Worm (Caenorhabditis elegans) whole organism, mixed stage, embryonic: ENCODE data around the gene T05E12.9.

Experiments
- M03D4.4 ChIP-seq: sonication (generic microtip); optimal IDR thresholded peaks from 2 replicates; lab custom pipeline; 2017; ENCODE audit warnings: mild to moderate bottlenecking, missing genetic modification characterization, missing compliant biosample characterization
- blmp-1 ChIP-seq: fragments of 150-350 bp; optimal IDR thresholded peaks from 2 replicates; lab custom pipeline; 2014; ENCODE audit warnings: missing biosample characterization, missing genetic modification characterization
- ceh-39 ChIP-seq: fragments of 150-350 bp; optimal IDR thresholded peaks from 2 replicates; lab custom pipeline; 2014; ENCODE audit warnings: missing biosample characterization, missing genetic modification characterization
- ceh-43 ChIP-seq: fragments of 200-800 bp; sonication (Bioruptor generic); optimal IDR thresholded peaks from 2 replicates; lab custom pipeline; 2018; ENCODE audit warnings: mild to moderate bottlenecking, missing genetic modification characterization, moderate library complexity, missing compliant biosample characterization
- ceh-83 ChIP-seq: fragments of 200-800 bp; sonication (Bioruptor generic); optimal IDR thresholded peaks from 2 replicates; lab custom pipeline; 2018; ENCODE audit warnings: mild to moderate bottlenecking, missing genetic modification characterization, missing compliant biosample characterization
- ces-1 ChIP-seq: fragments of 150-350 bp; optimal IDR thresholded peaks from 2 replicates; lab custom pipeline; 2014; ENCODE audit warnings: missing biosample characterization, missing genetic modification reagents, missing genetic modification characterization
- cnd-1 ChIP-seq: fragments of 200-800 bp; sonication (Bioruptor generic); optimal IDR thresholded peaks from 2 replicates; lab custom pipeline; 2018; ENCODE audit warnings: mild to moderate bottlenecking, missing genetic modification characterization, missing compliant biosample characterization
- elt-3 ChIP-seq: fragments of 150-350 bp; optimal IDR thresholded peaks from 2 replicates; lab custom pipeline; 2014; ENCODE audit warnings: missing biosample characterization, missing genetic modification characterization
- flh-1 ChIP-seq: fragments of 200-800 bp; sonication (Bioruptor generic); optimal IDR thresholded peaks from 2 replicates; lab custom pipeline; 2018; ENCODE audit warnings: mild to moderate bottlenecking, missing genetic modification characterization, moderate library complexity, missing compliant biosample characterization
- ham-2 ChIP-seq: fragments of 200-800 bp; sonication (Bioruptor generic); optimal IDR thresholded peaks from 2 replicates; lab custom pipeline; 2018; ENCODE audit warnings: mild to moderate bottlenecking, missing genetic modification characterization, missing compliant biosample characterization
- hlh-1 ChIP-seq: fragments of 150-350 bp; optimal IDR thresholded peaks from 2 replicates; lab custom pipeline; 2014; ENCODE audit warnings: missing biosample characterization, missing genetic modification reagents, missing genetic modification characterization
- lin-13 ChIP-seq: fragments of 150-350 bp; optimal IDR thresholded peaks from 2 replicates; lab custom pipeline; 2014; ENCODE audit warnings: missing biosample characterization, missing genetic modification characterization
- lin-32 ChIP-seq: fragments of 200-800 bp; sonication (Bioruptor generic); optimal IDR thresholded peaks from 2 replicates; lab custom pipeline; 2018; ENCODE audit warnings: mild to moderate bottlenecking, missing genetic modification characterization, missing compliant biosample characterization
- lsy-2 ChIP-seq: fragments of 150-350 bp; optimal IDR thresholded peaks from 2 replicates; lab custom pipeline; 2014; ENCODE audit warnings: missing biosample characterization, missing genetic modification characterization
- mab-5 ChIP-seq: fragments of 150-350 bp; optimal IDR thresholded peaks from 2 replicates; lab custom pipeline; 2014; ENCODE audit warnings: missing biosample characterization, missing genetic modification characterization
- mep-1 ChIP-seq: fragments of 150-350 bp; optimal IDR thresholded peaks from 2 replicates; lab custom pipeline; 2017; ENCODE audit warnings: missing biosample characterization, missing genetic modification reagents, missing genetic modification characterization, inconsistent platforms
- mls-2 ChIP-seq: sonication (generic microtip); optimal IDR thresholded peaks from 2 replicates; lab custom pipeline; 2016; ENCODE audit warnings: mild to moderate bottlenecking, missing genetic modification characterization, moderate library complexity, missing compliant biosample characterization
- nhr-12 ChIP-seq: fragments of 150-350 bp; optimal IDR thresholded peaks from 2 replicates; lab custom pipeline; 2014; ENCODE audit warnings: missing biosample characterization, missing genetic modification characterization
- nhr-237 ChIP-seq: fragments of 150-350 bp; optimal IDR thresholded peaks from 2 replicates; lab custom pipeline; 2014; ENCODE audit warnings: missing biosample characterization, missing genetic modification characterization
- nhr-28 ChIP-seq: fragments of 150-350 bp; optimal IDR thresholded peaks from 2 replicates; lab custom pipeline; 2014; ENCODE audit warnings: missing biosample characterization, missing genetic modification characterization
- nhr-76 ChIP-seq: sonication (generic microtip); optimal IDR thresholded peaks from 2 replicates; lab custom pipeline; 2017; ENCODE audit warnings: missing biosample characterization, missing genetic modification characterization
- snpc-4 ChIP-seq: fragments of 150-350 bp; optimal IDR thresholded peaks from 2 replicates; lab custom pipeline; 2014; ENCODE audit warnings: missing biosample characterization, missing genetic modification characterization
- sptf-1 ChIP-seq: sonication (generic microtip); optimal IDR thresholded peaks from 2 replicates; lab custom pipeline; 2017; ENCODE audit warnings: mild to moderate bottlenecking, missing genetic modification characterization, moderate library complexity, missing compliant biosample characterization
- unc-120 ChIP-seq: sonication (generic microtip); optimal IDR thresholded peaks from 2 replicates; lab custom pipeline; 2017; ENCODE audit warnings: missing genetic modification characterization, missing compliant biosample characterization; ENCODE audit not compliant: poor library complexity, severe bottlenecking
- unc-39 ChIP-seq: fragments of 150-350 bp; optimal IDR thresholded peaks from 2 replicates; lab custom pipeline; 2014; ENCODE audit warnings: missing biosample characterization, missing genetic modification characterization
- unc-62 ChIP-seq: fragments of 150-350 bp; optimal IDR thresholded peaks from 2 replicates; lab custom pipeline; 2014; ENCODE audit warnings: missing biosample characterization, missing genetic modification reagents, missing genetic modification characterization
- zip-8 ChIP-seq: fragments of 150-350 bp; optimal IDR thresholded peaks from 2 replicates; lab custom pipeline; 2014; ENCODE audit warnings: missing biosample characterization, missing genetic modification characterization
- ztf-11 ChIP-seq: fragments of 150-350 bp; optimal IDR thresholded peaks from 2 replicates; lab custom pipeline; 2014; ENCODE audit warnings: missing biosample characterization, missing genetic modification characterization

T05E12.9 gene

ce11 chrV:17098669-17099068, 16.1 kb upstream of the T05E12.9 start, which contains the start of the genes ZK218.3 and ZK218.4:
Gene ZK218.3 (minus strand): TSS chrV:17098769.
Gene ZK218.4 (plus strand): TSS chrV:17098854.
- TF ChIP-seq mep-1 (tag; lab: Kevin White, UChicago) (no peak), elt-3 (no peak), nhr-12 (tag; lab: Kevin White, UChicago) (no peak)

- no peak for TF ChIP-seq lin-13 (tag; lab: Kevin White, UChicago)
- no peak for TF ChIP-seq cnd-1 (tag; lab: Kevin White, UChicago)
These were observed 11.9 kb upstream of the T05E12.9 start for ce11 chrV:17094568-17094967.

ce11 chrV:17092262-17092661, 9.6 kb upstream of the T05E12.9 start, which contains the start of gene ZK218.1:
Gene ZK218.1 (plus strand): TSS chrV:17092562.
- TF ChIP-seq unc-39 (tag; lab: Kevin White, UChicago) (no peak), M03D4.4 (no peak), nhr-76 (tag; lab: Kevin White, UChicago) (no peak), ceh-39 (no peak), hlh-1 (tag; lab: Kevin White, UChicago) (no peak), zip-8 (tag; lab: Kevin White, UChicago) (no peak), lin-32 (GFP tag; lab: Kevin White, UChicago) (no peak), ham-2 (GFP tag; lab: Kevin White, UChicago) (no peak), sptf-1 (tag; lab: Kevin White, UChicago) (no peak), flh-1 (GFP tag; lab: Kevin White, UChicago) (no peak), nhr-12 (tag; lab: Kevin White, UChicago) (no peak), ceh-83 (no peak), unc-120 (no peak), nhr-237 (tag; lab: Kevin White, UChicago) (no peak)

ce11 chrV:17089931-17090429, 7.4 kb upstream of the T05E12.9 start, which contains the start of gene srh-237:
Gene srh-237 (plus strand): TSS chrV:17090379.
- no peak for TF ChIP-seq lsy-2 (tag; lab: Kevin White, UChicago)
- TF ChIP-seq cnd-1 (tag; lab: Kevin White, UChicago) = no peak
- TF ChIP-seq blmp-1 (tag; lab: Kevin White, UChicago) = no peak
- no peak for TF ChIP-seq snpc-4

- no peak for TF ChIP-seq ces-1 (GFP tag; lab: Kevin White, UChicago)
- no peak for TF ChIP-seq ceh-39
- no peak for TF ChIP-seq ztf-11 (tag; lab: Kevin White, UChicago)
- no peak for TF ChIP-seq ceh-83
- TF ChIP-seq sptf-1 (tag; lab: Kevin White, UChicago) = no peak
- no peak for TF ChIP-seq unc-39 (tag; lab: Kevin White, UChicago)
- TF ChIP-seq zip-8 (tag; lab: Kevin White, UChicago) = no peak
- no peak for TF ChIP-seq mls-2 (tag; lab: Kevin White, UChicago)
- TF ChIP-seq elt-3 = no peak
- no peak for TF ChIP-seq nhr-28
- TF ChIP-seq nhr-76 (tag; lab: Kevin White, UChicago) = no peak
- no peak for TF ChIP-seq flh-1 (GFP tag; lab: Kevin White, UChicago)
- no peak for TF ChIP-seq mab-5 (tag; lab: Kevin White, UChicago)
These were observed 6.7 kb upstream of the T05E12.9 start, which contains the start of gene T05E12.6 for ce11 chrV:17089342-17089741. Gene T05E12.6 (minus strand): TSS chrV:17089442.

ce11 chrV:17079795-17080194, 2.8 kb downstream of the T05E12.9 start, which contains the start of gene srw-20:
Gene srw-20 (minus strand): TSS chrV:17079895.
- TF ChIP-seq unc-62 (GFP tag; lab: Kevin White, UChicago) (no peak), nhr-76 (tag; lab: Kevin White, UChicago) (no peak), nhr-12 (tag; lab: Kevin White, UChicago) (no peak), unc-120 (no peak), elt-3 (no peak), M03D4.4 (no peak), sptf-1 (tag; lab: Kevin White, UChicago) (no peak), hlh-1 (tag; lab: Kevin White, UChicago) (no peak), ceh-43 (GFP tag; lab: Kevin White, UChicago) (no peak), lin-13 (tag; lab: Kevin White, UChicago) (no peak), ces-1 (GFP tag; lab: Kevin White, UChicago) (no peak), lsy-2 (tag; lab: Kevin White, UChicago) (no peak), zip-8 (tag; lab: Kevin White, UChicago) (no peak)
